Worm (Caenorhabditis elegans) whole organism, L4 larva: Measurements from ENCODE around the gene F09C6.3.

ENCODE experiments used
- Y48G9A.11 ChIP-seq: fragments of 200-800 bp; sonication (Bioruptor generic); IDR thresholded peaks from 2 replicates; pipeline ENCODE4 v1.3.6; 2022; ENCODE audit warnings: missing genetic modification reagents, missing genetic modification characterization, missing compliant biosample characterization
- dpl-1 ChIP-seq: fragments of 150-350 bp; optimal IDR thresholded peaks from 2 replicates; lab custom pipeline; 2014; ENCODE audit warnings: missing biosample characterization, missing genetic modification reagents, missing genetic modification characterization
- hlh-30 ChIP-seq: sonication (generic microtip); optimal IDR thresholded peaks from 2 replicates; lab custom pipeline; 2017; ENCODE audit warnings: antibody characterized with exemption, mild to moderate bottlenecking, missing genetic modification characterization, missing compliant biosample characterization; ENCODE audit not compliant: insufficient read depth
- nhr-28 ChIP-seq: fragments of 150-350 bp; optimal IDR thresholded peaks from 2 replicates; lab custom pipeline; 2014; ENCODE audit warnings: missing biosample characterization, missing genetic modification characterization
- nhr-48 ChIP-seq: sonication (generic microtip); optimal IDR thresholded peaks from 2 replicates; lab custom pipeline; 2016; ENCODE audit warnings: mild to moderate bottlenecking, missing genetic modification characterization, missing compliant biosample characterization
- tag-97 ChIP-seq: fragments of 200-800 bp; sonication (Bioruptor generic); IDR thresholded peaks from 2 replicates; pipeline ENCODE4 v1.3.6; 2022; ENCODE audit warnings: missing genetic modification characterization, missing compliant biosample characterization

ce11 chrV:16884744-16885143 lies 4.8 kb upstream of the F09C6.3 start, which contains the start of gene F09C6.13:
- no peak for TF ChIP-seq dpl-1 (GFP tag; lab: Kevin White, UChicago)
- no peak for TF ChIP-seq hlh-30 (tag; lab: Kevin White, UChicago)
- TF ChIP-seq nhr-48 (tag; lab: Kevin White, UChicago) = no peak
- no peak for TF ChIP-seq tag-97 (GFP tag; lab: Robert Waterston, UW)
- no peak for TF ChIP-seq nhr-28 (tag; lab: Kevin White, UChicago)
- TF ChIP-seq Y48G9A.11 (GFP tag; lab: Robert Waterston, UW) = no peak
